Fruit fly (Drosophila melanogaster) whole organism, adult: ENCODE results near the gene Srp54.

Source experiments
- CG12768 ChIP-seq: fragments of 200-800 bp; sonication (Bioruptor generic); optimal IDR thresholded peaks from 2 replicates; lab custom pipeline; 2017; ENCODE audit warnings: missing biosample characterization, missing genetic modification characterization, mild to moderate bottlenecking, moderate library complexity, missing genetic modification reagents
- CG14711 ChIP-seq: fragments of 200-800 bp; sonication (Bioruptor generic); optimal IDR thresholded peaks from 2 replicates; lab custom pipeline; 2018; ENCODE audit warnings: missing biosample characterization, mild to moderate bottlenecking, missing genetic modification characterization, moderate library complexity
- CG1620 ChIP-seq: fragments of 200-800 bp; sonication (Bioruptor generic); optimal IDR thresholded peaks from 2 replicates; lab custom pipeline; 2016; ENCODE audit warnings: missing biosample characterization, missing genetic modification characterization
- CG7045 ChIP-seq: fragments of 200-800 bp; sonication (Bioruptor generic); optimal IDR thresholded peaks from 2 replicates; lab custom pipeline; 2017; ENCODE audit warnings: missing biosample characterization, mild to moderate bottlenecking, missing genetic modification characterization
- Clk ChIP-seq: fragments of 200-800 bp; sonication (Bioruptor generic); optimal IDR thresholded peaks from 2 replicates; lab custom pipeline; 2017; ENCODE audit warnings: missing biosample characterization, missing genetic modification characterization
- Crg-1 ChIP-seq: fragments of 200-800 bp; sonication (Bioruptor generic); optimal IDR thresholded peaks from 2 replicates; lab custom pipeline; 2016; ENCODE audit warnings: missing biosample characterization, missing genetic modification characterization
- Hr96 ChIP-seq: fragments of 200-800 bp; sonication (Bioruptor generic); optimal IDR thresholded peaks from 2 replicates; lab custom pipeline; 2016; ENCODE audit warnings: missing biosample characterization, missing genetic modification characterization
- bab1 ChIP-seq: fragments of 200-800 bp; sonication (Bioruptor generic); optimal IDR thresholded peaks from 3 replicates; lab custom pipeline; 2019; ENCODE audit warnings: missing biosample characterization, mild to moderate bottlenecking, missing genetic modification characterization, moderate library complexity
- cic ChIP-seq: fragments of 200-800 bp; sonication (Bioruptor generic); optimal IDR thresholded peaks from 2 replicates; lab custom pipeline; 2017; ENCODE audit warnings: missing biosample characterization, mild to moderate bottlenecking, missing genetic modification characterization, moderate library complexity
- cnc ChIP-seq, 2 experiments: fragments of >200 bp; optimal IDR thresholded peaks; 2 replicates each; lab custom pipeline; 2017
- kay ChIP-seq: fragments of 200-800 bp; sonication (Bioruptor generic); peaks from one replicate; lab custom pipeline; 2016; ENCODE audit warnings: missing biosample characterization, missing genetic modification characterization, borderline replicate concordance
- pad ChIP-seq: fragments of 200-800 bp; sonication (Bioruptor generic); optimal IDR thresholded peaks from 3 replicates; lab custom pipeline; 2017; ENCODE audit warnings: missing biosample characterization, missing genetic modification characterization, mild to moderate bottlenecking, moderate library complexity, missing genetic modification reagents
- toe ChIP-seq: fragments of 200-800 bp; sonication (Bioruptor generic); optimal IDR thresholded peaks from 2 replicates; lab custom pipeline; 2016; ENCODE audit warnings: missing biosample characterization, missing genetic modification characterization

DNA sequence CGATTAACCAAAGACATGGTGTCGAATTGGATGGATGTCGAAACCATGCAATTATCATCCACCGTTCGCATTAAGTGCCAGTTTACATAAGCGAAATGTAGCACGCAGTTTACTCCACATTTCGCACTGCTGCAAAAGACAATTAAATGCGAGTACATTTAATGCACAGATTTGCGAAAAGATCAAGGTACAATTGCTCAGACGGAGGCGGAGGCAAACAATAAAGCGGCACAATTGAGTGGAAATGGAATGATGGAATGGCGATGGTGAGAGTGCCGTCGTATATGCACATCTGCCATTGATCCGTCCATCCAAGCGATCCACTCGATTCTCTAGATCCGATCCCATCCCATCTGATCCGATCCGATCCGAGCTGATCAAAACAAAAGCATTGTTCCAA, 32.4 kb downstream of the Srp54 start:
- no peak for TF ChIP-seq CG1620 (GFP tag; lab: Kevin White, UChicago)
- no peak for TF ChIP-seq cnc (optimal IDR thresholded peaks at IDR 0.05; lab: Kevin White, UChicago)
- no peak for TF ChIP-seq bab1 (GFP tag; lab: Kevin White, UChicago)
- no peak for TF ChIP-seq kay (GFP tag; lab: Kevin White, UChicago)
- no peak for TF ChIP-seq toe (GFP tag; lab: Kevin White, UChicago)
- TF ChIP-seq Clk (GFP tag; lab: Kevin White, UChicago), result no peak
- no peak for TF ChIP-seq pad (GFP tag; lab: Kevin White, UChicago)
- TF ChIP-seq Crg-1 (GFP tag; lab: Kevin White, UChicago), result no peak
- no peak for TF ChIP-seq CG14711 (tag; lab: Kevin White, UChicago)
- TF ChIP-seq Hr96, result no peak
- TF ChIP-seq CG7045 (GFP tag; lab: Kevin White, UChicago), result no peak
- no peak for TF ChIP-seq CG12768 (GFP tag; lab: Kevin White, UChicago)
- no peak for TF ChIP-seq cic (GFP tag; lab: Kevin White, UChicago)
